Fruit fly (Drosophila melanogaster) whole organism, prepupa: ENCODE measurements around the gene CG17191.

Source experiments
- CG16779 ChIP-seq: fragments of 200-800 bp; sonication (Bioruptor generic); optimal IDR thresholded peaks from 3 replicates; lab custom pipeline; 2017; ENCODE audit warnings: missing biosample characterization, mild to moderate bottlenecking, missing genetic modification characterization
- CG8632 ChIP-seq: fragments of 200-800 bp; sonication (Bioruptor generic); optimal IDR thresholded peaks from 3 replicates; lab custom pipeline; 2016; ENCODE audit warnings: missing biosample characterization, missing genetic modification characterization
- eg ChIP-seq: fragments of 200-800 bp; sonication (Bioruptor generic); IDR thresholded peaks from 3 replicates; pipeline ENCODE4 v1.3.6; 2022; ENCODE audit warnings: missing biosample characterization, missing genetic modification characterization

DNA sequence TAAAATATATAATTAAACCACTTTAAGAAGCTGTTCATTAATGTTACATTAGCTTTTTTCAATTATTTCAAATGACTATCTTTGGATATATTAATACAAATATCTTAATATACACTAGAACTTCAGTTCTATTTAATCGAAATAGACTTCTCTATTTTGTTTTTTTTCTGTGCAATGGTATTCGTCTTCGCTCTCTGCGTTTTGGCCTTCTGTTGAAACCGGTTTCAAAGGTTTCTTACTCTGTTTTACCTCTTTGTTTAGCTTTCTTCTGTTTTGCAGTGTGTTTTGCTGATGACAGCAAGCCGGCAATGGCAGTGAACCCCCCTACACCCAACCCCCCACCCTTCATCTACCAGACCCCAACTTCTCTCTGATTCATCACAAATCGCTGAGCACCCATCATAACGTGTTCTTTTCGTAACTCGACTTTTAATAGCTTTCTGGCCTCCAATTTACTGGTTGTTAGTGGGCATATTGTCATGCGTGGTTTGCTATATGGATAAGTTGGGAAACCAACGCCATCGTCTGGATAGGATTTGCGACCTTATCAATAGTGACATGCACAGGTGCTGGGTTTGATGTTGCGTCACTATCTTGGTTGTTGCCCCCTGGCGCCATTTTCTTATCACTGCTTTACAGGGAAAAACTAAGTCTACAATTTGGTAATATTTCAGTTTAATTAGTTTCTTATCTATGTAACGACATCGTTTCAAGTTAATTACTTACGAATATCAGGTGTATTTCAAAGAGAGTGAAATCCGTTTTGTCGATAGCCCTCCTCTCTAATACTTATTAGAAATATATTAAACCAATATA, 50.5 kb downstream of the CG17191 start:
- TF ChIP-seq eg (no peak), CG16779 (tag; lab: Kevin White, UChicago) (no peak), CG8632 (GFP tag; lab: Kevin White, UChicago) (peak; percentile 28)
